Fruit fly (Drosophila melanogaster) whole organism, prepupa: ENCODE results near the gene sage.
A peak's percentile ranks its signal among the peaks of the same experiment; 100 is the strongest.

Experiments used
- Blimp-1 ChIP-seq: fragments of 200-800 bp; sonication (Bioruptor generic); optimal IDR thresholded peaks from 3 replicates; lab custom pipeline; 2017; ENCODE audit warnings: missing biosample characterization, missing genetic modification characterization, mild to moderate bottlenecking, moderate library complexity, missing genetic modification reagents
- CG3032 ChIP-seq: fragments of 200-800 bp; optimal IDR thresholded peaks from 2 replicates; lab custom pipeline; 2019; ENCODE audit warnings: missing biosample characterization, mild to moderate bottlenecking, missing genetic modification characterization, moderate library complexity
- CG9139 ChIP-seq: fragments of 200-800 bp; sonication (Bioruptor generic); optimal IDR thresholded peaks from 3 replicates; lab custom pipeline; 2017; ENCODE audit warnings: missing biosample characterization, mild to moderate bottlenecking, missing genetic modification characterization
- Ets96B ChIP-seq: fragments of 200-800 bp; optimal IDR thresholded peaks from 2 replicates; lab custom pipeline; 2019; ENCODE audit warnings: missing biosample characterization, mild to moderate bottlenecking, missing genetic modification characterization, moderate library complexity
- Hr39 ChIP-seq: fragments of 200-800 bp; sonication (Bioruptor generic); optimal IDR thresholded peaks from 2 replicates; lab custom pipeline; 2016; ENCODE audit warnings: missing biosample characterization, missing genetic modification characterization
- Lpt ChIP-seq: fragments of 200-800 bp; sonication (Bioruptor generic); optimal IDR thresholded peaks from 3 replicates; lab custom pipeline; 2016; ENCODE audit warnings: missing biosample characterization, missing genetic modification characterization
- OdsH ChIP-seq: fragments of 200-800 bp; sonication (Bioruptor generic); optimal IDR thresholded peaks from 3 replicates; lab custom pipeline; 2016; ENCODE audit warnings: missing biosample characterization, missing genetic modification characterization
- Sox102F ChIP-seq: fragments of 200-800 bp; sonication (Bioruptor generic); optimal IDR thresholded peaks from 2 replicates; lab custom pipeline; 2016; ENCODE audit warnings: missing biosample characterization, mild to moderate bottlenecking, missing genetic modification characterization
- esn ChIP-seq: fragments of 200-800 bp; sonication (Bioruptor generic); optimal IDR thresholded peaks from 2 replicates; lab custom pipeline; 2016; ENCODE audit warnings: missing biosample characterization, mild to moderate bottlenecking, missing genetic modification characterization, moderate library complexity
- fd59A ChIP-seq: fragments of 200-800 bp; sonication (Bioruptor generic); optimal IDR thresholded peaks from 2 replicates; lab custom pipeline; 2017; ENCODE audit warnings: missing biosample characterization, mild to moderate bottlenecking, missing genetic modification characterization, missing genetic modification reagents
- fd85E ChIP-seq: fragments of 200-800 bp; sonication (Bioruptor generic); optimal IDR thresholded peaks from 3 replicates; lab custom pipeline; 2016; ENCODE audit warnings: missing biosample characterization, missing genetic modification characterization
- salr ChIP-seq, 2 experiments: fragments of 200-800 bp; sonication (Bioruptor generic); optimal IDR thresholded peaks; 3 replicates each; lab custom pipeline; 2016 to 2018; ENCODE audit warnings: missing biosample characterization in 2 of 2, missing genetic modification characterization in 2 of 2, mild to moderate bottlenecking in 1 of 2

DNA sequence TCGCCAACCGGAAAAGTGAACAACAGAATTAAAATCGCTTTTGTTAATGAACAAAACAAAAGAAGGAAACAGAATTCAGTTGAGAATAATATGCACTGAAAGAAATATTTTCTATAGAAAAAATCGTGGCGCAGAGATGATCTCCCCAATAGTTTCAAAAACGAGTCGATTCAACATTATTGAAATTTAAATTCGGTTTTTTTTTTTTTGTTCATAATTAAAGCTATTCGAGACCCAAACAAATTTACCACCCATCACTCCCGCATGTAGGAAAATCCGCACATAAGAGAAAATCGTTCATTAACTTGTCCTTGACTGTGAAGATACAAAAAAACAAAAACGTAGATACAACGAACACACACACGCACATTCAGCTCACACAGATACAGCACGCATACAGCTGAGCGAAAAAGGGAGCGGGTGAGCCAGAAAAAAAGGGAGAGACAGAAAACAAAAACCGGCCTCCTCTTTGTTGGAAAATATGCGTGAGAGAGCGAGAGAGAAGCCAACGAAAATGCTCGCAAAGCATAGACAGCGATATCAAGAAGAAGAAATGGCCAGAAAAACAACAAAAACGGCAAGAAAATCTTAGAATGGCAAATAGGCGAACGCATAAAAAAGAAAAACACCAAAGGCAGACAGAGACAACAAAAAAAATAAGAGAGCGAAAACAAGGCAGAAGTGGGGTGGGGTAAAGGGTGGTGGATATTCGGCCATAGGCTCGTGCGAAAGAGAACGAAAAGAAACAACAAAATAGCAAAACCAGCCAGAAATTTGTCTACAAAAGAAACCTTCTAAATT, 43.7 kb downstream of the sage start:
- peak; percentile 67 for TF ChIP-seq Sox102F (GFP tag; lab: Kevin White, UChicago)
- TF ChIP-seq CG3032 (tag; lab: Kevin White, UChicago) = peak; percentile 44
- TF ChIP-seq OdsH = peak; percentile 56
- TF ChIP-seq Hr39 (GFP tag; lab: Kevin White, UChicago) = peak; percentile 82
- peak in 1 of 2 experiments; percentile 84 for TF ChIP-seq salr (GFP tag; optimal IDR thresholded peaks at IDR 0.05; lab: Kevin White, UChicago)
- peak; percentile 81 for TF ChIP-seq Lpt
- TF ChIP-seq CG9139 (GFP tag; lab: Kevin White, UChicago) = peak; percentile 75
- TF ChIP-seq fd85E (GFP tag; lab: Kevin White, UChicago) = no peak
- TF ChIP-seq fd59A = peak; percentile 42
- TF ChIP-seq Blimp-1 (GFP tag; lab: Kevin White, UChicago) = no peak
- peak; percentile 79 for TF ChIP-seq esn (GFP tag; lab: Kevin White, UChicago)
- peak; percentile 59 for TF ChIP-seq Ets96B
